Fruit fly (Drosophila melanogaster): ENCODE measurements around the gene ncd.

ncd gene

dm6 chr3R:29802753-29803313 lies 4.1 kb downstream of the ncd start, which contains the start of the genes Etfb and CG7789 (continued):
- TF ChIP-seq Pdp1 (GFP tag; optimal IDR thresholded peaks at IDR 0.05) (peak; percentile 78 to 87), ash1 (GFP tag; optimal IDR thresholded peaks at IDR 0.05) (no peak), Hsf (GFP tag; optimal IDR thresholded peaks at IDR 0.05) (peak; percentile 83), D (optimal IDR thresholded peaks at IDR 0.05) (no peak), D (GFP tag; optimal IDR thresholded peaks at IDR 0.05) (no peak), Sox100B (GFP tag; optimal IDR thresholded peaks at IDR 0.05) (no peak), crc (GFP tag; optimal IDR thresholded peaks at IDR 0.05) (no peak), HLH4C (GFP tag; IDR thresholded peaks at IDR 0.05; ENCODE audit: partially characterized antibody) (peak; percentile 65), Optix (GFP tag; IDR thresholded peaks at IDR 0.05) (peak; percentile 65), pan (optimal IDR thresholded peaks at IDR 0.05) (no peak), pan (GFP tag; optimal IDR thresholded peaks at IDR 0.05 in 1 of 2, IDR thresholded peaks at IDR 0.05 in 1 of 2) (peak in 1 of 2 experiments; percentile 84), CG3726 (GFP tag; IDR thresholded peaks at IDR 0.05) (peak; percentile 16; the same call in 1 of the 3 replicates), CG7271 (tag; optimal IDR thresholded peaks at IDR 0.05) (no peak), CG4404 (GFP tag; IDR thresholded peaks at IDR 0.05) (peak; percentile 70), Opbp (GFP tag; IDR thresholded peaks at IDR 0.05; ENCODE audit: partially characterized antibody) (peak; percentile 79), CG15011 (GFP tag; optimal IDR thresholded peaks at IDR 0.05) (no peak), kni (GFP tag; optimal IDR thresholded peaks at IDR 0.05) (no peak), D19B (GFP tag; optimal IDR thresholded peaks at IDR 0.05) (no peak), exex (tag; optimal IDR thresholded peaks at IDR 0.05) (peak; percentile 74), gro (GFP tag; optimal IDR thresholded peaks at IDR 0.05) (peak; percentile 83), NfI (GFP tag; optimal IDR thresholded peaks at IDR 0.05) (peak; percentile 86), CG15269 (tag; optimal IDR thresholded peaks at IDR 0.05) (no peak), dysf (GFP tag; IDR thresholded peaks at IDR 0.05) (peak; percentile 82), mirr (GFP tag; optimal IDR thresholded peaks at IDR 0.05) (peak; percentile 70), CG4820 (GFP tag; optimal IDR thresholded peaks at IDR 0.05) (peak; percentile 35), br (optimal IDR thresholded peaks at IDR 0.05) (no peak), sd (tag; optimal IDR thresholded peaks at IDR 0.05) (no peak), CG6689 (GFP tag; IDR thresholded peaks at IDR 0.05) (peak; percentile 73), CG5953 (GFP tag; IDR thresholded peaks at IDR 0.05) (no peak), CG12744 (GFP tag; optimal IDR thresholded peaks at IDR 0.05) (peak; percentile 55), CG9437 (GFP tag; optimal IDR thresholded peaks at IDR 0.05) (no peak), CG10654 (GFP tag; optimal IDR thresholded peaks at IDR 0.05) (peak; percentile 44), BEAF-32 (GFP tag; optimal IDR thresholded peaks at IDR 0.05) (peak; percentile 92), CG6683 (GFP tag; optimal IDR thresholded peaks at IDR 0.05) (no peak), Asciz (GFP tag; optimal IDR thresholded peaks at IDR 0.05) (no peak), al (GFP tag; IDR thresholded peaks at IDR 0.05) (peak; percentile 80), CG13775 (GFP tag; optimal IDR thresholded peaks at IDR 0.05) (peak; percentile 83), CG9797 (GFP tag; optimal IDR thresholded peaks at IDR 0.05) (peak; percentile 36), HLH54F (GFP tag; optimal IDR thresholded peaks at IDR 0.05) (peak; percentile 84), org-1 (GFP tag; optimal IDR thresholded peaks at IDR 0.05) (peak; percentile 30), Jarid2 (GFP tag; optimal IDR thresholded peaks at IDR 0.05) (no peak), CG11247 (GFP tag; IDR thresholded peaks at IDR 0.05) (peak; percentile 79), dati (GFP tag; IDR thresholded peaks at IDR 0.05) (no peak), dm (GFP tag; optimal IDR thresholded peaks at IDR 0.05) (peak; percentile 72), CG18619 (GFP tag; optimal IDR thresholded peaks at IDR 0.05) (peak; percentile 72), CG4360 (GFP tag; IDR thresholded peaks at IDR 0.05) (no peak), CG4854 (GFP tag; optimal IDR thresholded peaks at IDR 0.05) (peak; percentile 24), GATAe (GFP tag; conservative IDR thresholded peaks at IDR 0.05) (peak; percentile 59; the same call in 1 of the 2 replicates), CG10274 (GFP tag; optimal IDR thresholded peaks at IDR 0.05) (no peak), CG3407 (GFP tag; optimal IDR thresholded peaks at IDR 0.05) (no peak)

Measured in whole organism, embryonic.